Fruit fly (Drosophila melanogaster) whole organism, wandering third instar larva: ENCODE measurements around the gene rtv.

ENCODE experiments used
- Abd-B ChIP-seq: fragments of >200 bp; optimal IDR thresholded peaks from 2 replicates; lab custom pipeline; 2017; ENCODE audit warnings: missing biosample characterization, missing genetic modification characterization
- CG32264 ChIP-seq: fragments of 200-800 bp; sonication (Bioruptor generic); optimal IDR thresholded peaks from 2 replicates; lab custom pipeline; 2016; ENCODE audit warnings: missing biosample characterization, missing genetic modification characterization
- CG9705 ChIP-seq: fragments of 200-800 bp; sonication (Bioruptor generic); optimal IDR thresholded peaks from 2 replicates; lab custom pipeline; 2018; ENCODE audit warnings: missing biosample characterization, mild to moderate bottlenecking, missing genetic modification characterization
- CrebA ChIP-seq: fragments of 200-800 bp; sonication (Bioruptor generic); optimal IDR thresholded peaks from 2 replicates; lab custom pipeline; 2016; ENCODE audit warnings: missing biosample characterization, mild to moderate bottlenecking, missing genetic modification characterization, borderline replicate concordance
- Dfd ChIP-seq: fragments of >200 bp; optimal IDR thresholded peaks from 2 replicates; lab custom pipeline; 2017; ENCODE audit warnings: missing biosample characterization, missing genetic modification characterization
- Dif ChIP-seq: fragments of 200-275, 200-300 bp; sonication (Bioruptor generic); optimal IDR thresholded peaks from 2 replicates; lab custom pipeline; 2018; ENCODE audit warnings: missing biosample characterization, missing genetic modification characterization; ENCODE audit not compliant: partially characterized antibody
- GATAd ChIP-seq: sonication (Bioruptor generic); optimal IDR thresholded peaks from 2 replicates; lab custom pipeline; 2016; ENCODE audit warnings: missing biosample characterization, missing genetic modification characterization
- HLH106 ChIP-seq: fragments of 200-800 bp; optimal IDR thresholded peaks from 3 replicates; lab custom pipeline; 2019; ENCODE audit warnings: missing biosample characterization, mild to moderate bottlenecking, missing genetic modification characterization, moderate library complexity
- Hnf4 ChIP-seq: fragments of 200-800 bp; sonication (Bioruptor generic); optimal IDR thresholded peaks from 2 replicates; lab custom pipeline; 2016; ENCODE audit warnings: missing biosample characterization, mild to moderate bottlenecking, missing genetic modification characterization
- Hr78 ChIP-seq: fragments of >200 bp; optimal IDR thresholded peaks from 2 replicates; lab custom pipeline; 2017; ENCODE audit warnings: missing biosample characterization, missing genetic modification characterization
- Hr83 ChIP-seq: fragments of 200-300 bp; sonication (Bioruptor generic); optimal IDR thresholded peaks from 2 replicates; lab custom pipeline; 2016; ENCODE audit warnings: missing biosample characterization, mild to moderate bottlenecking, missing genetic modification characterization, moderate library complexity; ENCODE audit not compliant: poor library complexity, severe bottlenecking
- Jra ChIP-seq: sonication (Bioruptor generic); optimal IDR thresholded peaks from 2 replicates; lab custom pipeline; 2016; ENCODE audit warnings: missing biosample characterization, missing genetic modification characterization
- Mio ChIP-seq: sonication (Bioruptor generic); optimal IDR thresholded peaks from 2 replicates; lab custom pipeline; 2016; ENCODE audit warnings: missing biosample characterization, missing genetic modification characterization
- Myc ChIP-seq: fragments of >200 bp; optimal IDR thresholded peaks from 2 replicates; lab custom pipeline; 2017
- N ChIP-seq: fragments of >200 bp; optimal IDR thresholded peaks from 2 replicates; lab custom pipeline; 2018; ENCODE audit warnings: missing biosample characterization, missing external identifiers, missing genetic modification characterization
- OdsH ChIP-seq: fragments of 200-800 bp; sonication (Bioruptor generic); optimal IDR thresholded peaks from 2 replicates; lab custom pipeline; 2016; ENCODE audit warnings: missing biosample characterization, mild to moderate bottlenecking, missing genetic modification characterization
- Rel ChIP-seq, 2 experiments: fragments of 200-800 bp; sonication (Bioruptor generic) in 1 of 2; optimal IDR thresholded peaks; 2 replicates in 1 of 2; 3 replicates in 1 of 2; lab custom pipeline; 2016 to 2019; ENCODE audit warnings: mild to moderate bottlenecking in 2 of 2, missing biosample characterization in 2 of 2, missing genetic modification characterization in 2 of 2, moderate library complexity in 1 of 2
- Sp1 ChIP-seq: fragments of 200-800 bp; sonication (Bioruptor generic); optimal IDR thresholded peaks from 3 replicates; lab custom pipeline; 2019; ENCODE audit warnings: missing biosample characterization, mild to moderate bottlenecking, missing genetic modification characterization, moderate library complexity
- Vsx2 ChIP-seq: fragments of 200-300, 225-300 bp; sonication (Bioruptor generic); optimal IDR thresholded peaks from 2 replicates; lab custom pipeline; 2018; ENCODE audit warnings: missing biosample characterization, missing genetic modification characterization; ENCODE audit not compliant: partially characterized antibody
- br ChIP-seq: fragments of 200-800 bp; sonication (Bioruptor generic); optimal IDR thresholded peaks from 2 replicates; lab custom pipeline; 2016; ENCODE audit warnings: missing biosample characterization, missing genetic modification characterization
- brk ChIP-seq: fragments of 200-800 bp; sonication (Bioruptor generic); optimal IDR thresholded peaks from 2 replicates; lab custom pipeline; 2016; ENCODE audit warnings: missing biosample characterization, mild to moderate bottlenecking, missing genetic modification characterization
- dl ChIP-seq, 2 experiments: fragments of 175-275, 200-275 bp in 1 of 2; fragments of 200-275 bp in 1 of 2; sonication (Bioruptor generic); optimal IDR thresholded peaks; lab custom pipeline; 2018; ENCODE audit warnings: mild to moderate bottlenecking in 2 of 2, missing biosample characterization in 2 of 2, missing genetic modification characterization in 2 of 2, moderate library complexity in 2 of 2; ENCODE audit not compliant: partially characterized antibody in 2 of 2, insufficient read depth in 1 of 2
- dmrt93B ChIP-seq: fragments of 200-800 bp; sonication (Bioruptor generic); optimal IDR thresholded peaks from 2 replicates; lab custom pipeline; 2018; ENCODE audit warnings: missing biosample characterization, mild to moderate bottlenecking, missing genetic modification characterization
- dsf ChIP-seq: sonication (Bioruptor generic); optimal IDR thresholded peaks from 2 replicates; lab custom pipeline; 2016; ENCODE audit warnings: missing biosample characterization, missing genetic modification characterization, borderline replicate concordance
- ey ChIP-seq: fragments of 200-800 bp; sonication (Bioruptor generic); optimal IDR thresholded peaks from 2 replicates; lab custom pipeline; 2016; ENCODE audit warnings: missing biosample characterization, missing genetic modification characterization
- foxo ChIP-seq, 2 experiments: fragments of 200-800 bp; sonication (Bioruptor generic); optimal IDR thresholded peaks; 2 replicates in 1 of 2; 3 replicates in 1 of 2; lab custom pipeline; 2016 to 2017; ENCODE audit warnings: missing biosample characterization in 2 of 2, missing genetic modification characterization in 2 of 2
- fru ChIP-seq: fragments of 200-800 bp; sonication (Bioruptor generic); optimal IDR thresholded peaks from 3 replicates; lab custom pipeline; 2016; ENCODE audit warnings: missing biosample characterization, mild to moderate bottlenecking, missing genetic modification characterization
- h ChIP-seq: fragments of 200-800 bp; sonication (Bioruptor generic); optimal IDR thresholded peaks from 3 replicates; lab custom pipeline; 2016; ENCODE audit warnings: missing biosample characterization, mild to moderate bottlenecking, missing genetic modification characterization
- jim ChIP-seq: fragments of 175-275, 200-325 bp; sonication (Bioruptor generic); optimal IDR thresholded peaks from 2 replicates; lab custom pipeline; 2016; ENCODE audit warnings: missing biosample characterization, mild to moderate bottlenecking, missing genetic modification characterization
- lola ChIP-seq: fragments of >200 bp; optimal IDR thresholded peaks from 2 replicates; lab custom pipeline; 2017; ENCODE audit warnings: missing biosample characterization, missing genetic modification characterization
- pan ChIP-seq: fragments of >200 bp; optimal IDR thresholded peaks from 2 replicates; lab custom pipeline; 2017
- psq ChIP-seq: fragments of 200-800 bp; sonication (Bioruptor generic); optimal IDR thresholded peaks from 3 replicates; lab custom pipeline; 2017; ENCODE audit warnings: missing biosample characterization, mild to moderate bottlenecking, missing genetic modification characterization, moderate library complexity
- rgr ChIP-seq: fragments of 200-800 bp; sonication (Bioruptor generic); optimal IDR thresholded peaks from 3 replicates; lab custom pipeline; 2016; ENCODE audit warnings: missing biosample characterization, mild to moderate bottlenecking, missing genetic modification characterization
- sage ChIP-seq: fragments of 200-800 bp; sonication (Bioruptor generic); optimal IDR thresholded peaks from 2 replicates; lab custom pipeline; 2016; ENCODE audit warnings: missing biosample characterization, mild to moderate bottlenecking, missing genetic modification characterization
- sv ChIP-seq: fragments of 200-800 bp; sonication (Bioruptor generic); optimal IDR thresholded peaks from 3 replicates; lab custom pipeline; 2016; ENCODE audit warnings: missing biosample characterization, missing genetic modification characterization
- tai ChIP-seq: sonication (Bioruptor generic); optimal IDR thresholded peaks from 2 replicates; lab custom pipeline; 2016; ENCODE audit warnings: missing biosample characterization, missing genetic modification characterization
- usp ChIP-seq: fragments of >200 bp; optimal IDR thresholded peaks from 2 replicates; lab custom pipeline; 2017; ENCODE audit warnings: missing biosample characterization, missing genetic modification characterization
- woc ChIP-seq: sonication (Bioruptor generic); optimal IDR thresholded peaks from 2 replicates; lab custom pipeline; 2016; ENCODE audit warnings: missing biosample characterization, mild to moderate bottlenecking, missing genetic modification characterization

Gene rtv

DNA sequence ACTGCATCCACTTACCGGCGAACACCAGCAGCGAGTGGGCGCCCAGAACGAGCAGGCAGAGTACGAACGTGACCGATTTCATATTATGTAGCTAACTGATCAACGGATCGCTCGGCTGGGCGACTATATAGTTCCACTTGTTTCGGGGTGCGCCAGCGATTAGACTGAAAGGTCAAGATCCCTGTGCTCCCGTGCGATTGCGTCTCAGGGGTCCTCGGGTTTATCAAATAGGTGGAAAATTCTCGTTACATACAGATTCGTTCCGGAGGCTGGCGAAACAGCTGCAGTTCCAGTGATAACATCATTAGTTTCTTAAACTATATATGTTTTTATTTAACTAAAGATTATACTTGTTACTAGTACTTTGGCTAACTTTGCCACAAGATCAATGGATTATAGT is 13.6 kb downstream of the rtv start, which contains the start of gene ssp7:
ssp7 (minus strand) TSS at position 101 of the 400 bp plus-strand sequence.
- TF ChIP-seq HLH106 (tag; lab: Kevin White, UChicago) (no peak), Vsx2 (GFP tag; lab: Kevin White, UChicago) (no peak), Myc (lab: Kevin White, UChicago) (no peak), sage (GFP tag; lab: Kevin White, UChicago) (no peak), CG32264 (no peak), N (GFP tag; lab: Kevin White, UChicago) (no peak), ey (no peak)

DNA sequence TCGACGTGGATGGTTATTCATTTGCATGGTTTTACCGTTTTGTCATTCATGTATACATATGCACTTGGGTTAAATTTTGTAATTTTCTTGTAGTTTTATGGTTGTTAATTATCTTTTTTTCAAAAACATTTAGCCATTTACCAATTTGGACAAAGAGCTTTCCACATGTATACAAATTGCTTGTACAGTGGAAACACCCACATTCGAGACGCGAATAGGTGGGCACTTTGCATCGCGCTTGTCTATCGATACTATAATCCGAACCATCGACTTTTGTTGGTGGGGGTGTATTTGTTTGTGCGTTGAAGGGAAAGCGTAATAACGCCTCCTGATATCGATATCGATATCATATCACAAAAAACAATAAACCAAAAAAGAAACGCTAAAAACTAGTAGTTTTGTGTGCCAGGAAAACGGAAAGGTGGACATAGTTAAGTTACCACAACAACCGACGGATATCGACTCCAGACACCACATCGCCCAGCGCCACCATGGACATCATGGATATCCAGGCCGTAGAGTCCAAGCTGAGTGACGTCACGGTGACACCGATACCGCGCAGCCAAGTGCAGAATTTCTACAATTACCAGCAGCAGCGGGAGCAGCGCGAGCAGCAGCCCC is 16.1 kb downstream of the rtv start, which contains the start of gene CDK2AP1:
CDK2AP1 (plus strand) TSS at position 294 of the 621 bp plus-strand sequence.
- TF ChIP-seq Hr78 (GFP tag; lab: Kevin White, UChicago) (peak; percentile 75), dsf (GFP tag; lab: Kevin White, UChicago) (no peak), Abd-B (GFP tag; lab: Kevin White, UChicago) (no peak), rgr (GFP tag; lab: Kevin White, UChicago) (no peak), CrebA (GFP tag; lab: Kevin White, UChicago) (no peak), Hnf4 (GFP tag; lab: Kevin White, UChicago) (no peak), Vsx2 (GFP tag; lab: Kevin White, UChicago) (no peak), fru (GFP tag; lab: Kevin White, UChicago) (no peak), GATAd (GFP tag; lab: Kevin White, UChicago) (no peak), dmrt93B (GFP tag; lab: Kevin White, UChicago) (no peak), HLH106 (tag; lab: Kevin White, UChicago) (peak; percentile 25), Hr83 (GFP tag; lab: Kevin White, UChicago) (no peak), h (GFP tag; lab: Kevin White, UChicago) (peak; percentile 5), Dfd (GFP tag; lab: Kevin White, UChicago) (no peak), jim (GFP tag; lab: Kevin White, UChicago) (no peak), foxo (GFP tag; optimal IDR thresholded peaks at IDR 0.05; lab: Kevin White, UChicago) (no peak), Mio (GFP tag; lab: Kevin White, UChicago) (no peak), psq (no peak), tai (GFP tag; lab: Kevin White, UChicago) (no peak), sage (GFP tag; lab: Kevin White, UChicago) (no peak), br (GFP tag; lab: Kevin White, UChicago) (no peak), CG32264 (no peak), sv (GFP tag; lab: Kevin White, UChicago) (no peak), Rel (GFP tag; optimal IDR thresholded peaks at IDR 0.05; lab: Kevin White, UChicago) (no peak), Rel (tag; optimal IDR thresholded peaks at IDR 0.05; lab: Kevin White, UChicago) (peak; percentile 15), brk (GFP tag; lab: Kevin White, UChicago) (no peak), ey (no peak), Sp1 (GFP tag; lab: Kevin White, UChicago) (no peak), usp (GFP tag; lab: Kevin White, UChicago) (no peak), lola (GFP tag; lab: Kevin White, UChicago) (no peak), Myc (lab: Kevin White, UChicago) (no peak), Dif (no peak), Jra (GFP tag; lab: Kevin White, UChicago) (no peak), pan (lab: Kevin White, UChicago) (no peak), dl (GFP tag; optimal IDR thresholded peaks at IDR 0.05; lab: Kevin White, UChicago; ENCODE audit: insufficient read depth in 1 of 2, partially characterized antibody in 2 of 2) (no peak), N (GFP tag; lab: Kevin White, UChicago) (peak; percentile 82), woc (GFP tag; lab: Kevin White, UChicago) (peak; percentile 53), OdsH (GFP tag; lab: Kevin White, UChicago) (no peak), CG9705 (GFP tag; lab: Kevin White, UChicago) (no peak)
- TF ChIP-seq, all 38 proteins: peak for 6
